Fruit fly (Drosophila melanogaster) whole organism, pupa: ENCODE results near the gene ALiX.
A peak's percentile ranks its signal among the peaks of the same experiment; 100 is the strongest.

Source experiments
- CG10348 ChIP-seq: fragments of 200-800 bp; sonication (Bioruptor generic); IDR thresholded peaks from 2 replicates; pipeline ENCODE4 v1.3.6; 2022; ENCODE audit warnings: missing biosample characterization, missing genetic modification characterization
- CG12605 ChIP-seq: fragments of 200-800 bp; sonication (Bioruptor generic); IDR thresholded peaks from 2 replicates; pipeline ENCODE4 v1.3.6; 2022; ENCODE audit warnings: missing biosample characterization, missing genetic modification characterization
- CG13204 ChIP-seq: fragments of 200-800 bp; sonication (Bioruptor generic); optimal IDR thresholded peaks from 2 replicates; lab custom pipeline; 2018; ENCODE audit warnings: missing biosample characterization, mild to moderate bottlenecking, missing genetic modification characterization, moderate library complexity
- CG14655 ChIP-seq: fragments of 200-800 bp; sonication (Bioruptor generic); optimal IDR thresholded peaks from 3 replicates; lab custom pipeline; 2017; ENCODE audit warnings: mild to moderate bottlenecking, missing biosample characterization, missing genetic modification reagents, missing genetic modification characterization
- CG15710 ChIP-seq: fragments of 200-800 bp; sonication (Bioruptor generic); optimal IDR thresholded peaks from 2 replicates; lab custom pipeline; 2018; ENCODE audit warnings: missing biosample characterization, mild to moderate bottlenecking, missing genetic modification characterization, moderate library complexity
- CG17806 ChIP-seq: fragments of 200-800 bp; sonication (Bioruptor generic); optimal IDR thresholded peaks from 2 replicates; lab custom pipeline; 2018; ENCODE audit warnings: missing biosample characterization, mild to moderate bottlenecking, missing genetic modification characterization, moderate library complexity
- CG32121 ChIP-seq: fragments of 200-800 bp; sonication (Bioruptor generic); IDR thresholded peaks from 2 replicates; pipeline ENCODE4 v1.3.6; 2022; ENCODE audit warnings: missing biosample characterization, missing genetic modification characterization
- CG34367 ChIP-seq: fragments of 200-800 bp; sonication (Bioruptor generic); optimal IDR thresholded peaks from 2 replicates; lab custom pipeline; 2018; ENCODE audit warnings: missing biosample characterization, mild to moderate bottlenecking, missing genetic modification characterization
- CG4496 ChIP-seq: fragments of 200-800 bp; sonication (Bioruptor generic); IDR thresholded peaks from 3 replicates; pipeline ENCODE4 v1.3.6; 2022; ENCODE audit warnings: missing biosample characterization, missing genetic modification characterization
- CG8159 ChIP-seq: fragments of 200-800 bp; sonication (Bioruptor generic); optimal IDR thresholded peaks from 3 replicates; lab custom pipeline; 2018; ENCODE audit warnings: missing biosample characterization, mild to moderate bottlenecking, missing genetic modification characterization, moderate library complexity
- CG8301 ChIP-seq: fragments of 200-800 bp; sonication (Bioruptor generic); optimal IDR thresholded peaks from 2 replicates; lab custom pipeline; 2018; ENCODE audit warnings: missing biosample characterization, mild to moderate bottlenecking, missing genetic modification characterization
- CG9948 ChIP-seq: fragments of 200-800 bp; sonication (Bioruptor generic); optimal IDR thresholded peaks from 2 replicates; lab custom pipeline; 2018; ENCODE audit warnings: missing biosample characterization, mild to moderate bottlenecking, missing genetic modification characterization, moderate library complexity
- D1 ChIP-seq: fragments of 200-800 bp; sonication (Bioruptor generic); optimal IDR thresholded peaks from 2 replicates; lab custom pipeline; 2018; ENCODE audit warnings: missing biosample characterization, mild to moderate bottlenecking, missing genetic modification characterization, moderate library complexity
- EcR ChIP-seq: fragments of 200-800 bp; sonication (Bioruptor generic); optimal IDR thresholded peaks from 3 replicates; lab custom pipeline; 2019; ENCODE audit warnings: missing biosample characterization, missing genetic modification characterization, mild to moderate bottlenecking, moderate library complexity, missing genetic modification reagents
- Ets98B ChIP-seq: fragments of 200-800 bp; sonication (Bioruptor generic); IDR thresholded peaks from 2 replicates; pipeline ENCODE4 v1.3.6; 2022; ENCODE audit warnings: missing biosample characterization, missing genetic modification characterization
- Pif1A ChIP-seq: fragments of 200-800 bp; sonication (Bioruptor generic); optimal IDR thresholded peaks from 3 replicates; lab custom pipeline; 2016; ENCODE audit warnings: missing biosample characterization, missing genetic modification characterization
- Pif1B ChIP-seq: fragments of 200-800 bp; sonication (Bioruptor generic); optimal IDR thresholded peaks from 3 replicates; lab custom pipeline; 2016; ENCODE audit warnings: missing biosample characterization, missing genetic modification characterization
- Snoo ChIP-seq: fragments of 200-800 bp; sonication (Bioruptor generic); optimal IDR thresholded peaks from 3 replicates; lab custom pipeline; 2017; ENCODE audit warnings: missing biosample characterization, mild to moderate bottlenecking, missing genetic modification characterization, inconsistent platforms
- fd96Ca ChIP-seq: fragments of 200-800 bp; sonication (Bioruptor generic); IDR thresholded peaks from 3 replicates; pipeline ENCODE4 v1.3.6; 2022; ENCODE audit warnings: missing biosample characterization, missing genetic modification characterization
- gl ChIP-seq: fragments of 200-800 bp; sonication (Bioruptor generic); optimal IDR thresholded peaks from 2 replicates; lab custom pipeline; 2018; ENCODE audit warnings: missing biosample characterization, mild to moderate bottlenecking, missing genetic modification characterization
- rn ChIP-seq: fragments of 200-800 bp; sonication (Bioruptor generic); IDR thresholded peaks from 2 replicates; pipeline ENCODE4 v1.3.6; 2022; ENCODE audit warnings: missing biosample characterization, missing genetic modification characterization

ALiX gene

dm6 chr3R:27699540-27700228 lies at the start of gene ALiX:
Gene ALiX (minus strand): TSS chr3R:27700110.
- no peak for TF ChIP-seq CG10348 (GFP tag; lab: Robert Waterston, UW)
- TF ChIP-seq CG4496 = 0 out of 3 replicates have a peak, but pooled peaks have one; percentile 23

- no peak for TF ChIP-seq CG9948 (tag; lab: Kevin White, UChicago)
- no peak for TF ChIP-seq CG34367 (tag; lab: Kevin White, UChicago)
- TF ChIP-seq EcR = no peak
- TF ChIP-seq Pif1B (GFP tag; lab: Kevin White, UChicago) = no peak
- TF ChIP-seq CG14655 (GFP tag; lab: Kevin White, UChicago) = no peak
- no peak for TF ChIP-seq CG13204 (GFP tag; lab: Kevin White, UChicago)
- TF ChIP-seq CG4496 = no peak
- TF ChIP-seq Ets98B (GFP tag; lab: Robert Waterston, UW) = no peak
- TF ChIP-seq D1 = no peak
- no peak for TF ChIP-seq CG32121 (GFP tag; lab: Robert Waterston, UW)
- no peak for TF ChIP-seq CG17806 (tag; lab: Kevin White, UChicago)
- TF ChIP-seq rn (GFP tag; lab: Robert Waterston, UW) = no peak
- no peak for TF ChIP-seq CG8301 (tag; lab: Kevin White, UChicago)
- TF ChIP-seq CG12605 (GFP tag; lab: Robert Waterston, UW) = no peak
- no peak for TF ChIP-seq CG8159 (tag; lab: Kevin White, UChicago)
These were observed 40.8 kb upstream of the ALiX start for dm6 chr3R:27740692-27741091.

dm6 chr3R:27739999-27740398 lies 40.1 kb upstream of the ALiX start:
- TF ChIP-seq CG4496 (no peak), CG34367 (tag; lab: Kevin White, UChicago) (no peak), CG12605 (GFP tag; lab: Robert Waterston, UW) (no peak), D1 (no peak), CG14655 (GFP tag; lab: Kevin White, UChicago) (no peak), CG8301 (tag; lab: Kevin White, UChicago) (no peak), CG17806 (tag; lab: Kevin White, UChicago) (no peak)

DNA sequence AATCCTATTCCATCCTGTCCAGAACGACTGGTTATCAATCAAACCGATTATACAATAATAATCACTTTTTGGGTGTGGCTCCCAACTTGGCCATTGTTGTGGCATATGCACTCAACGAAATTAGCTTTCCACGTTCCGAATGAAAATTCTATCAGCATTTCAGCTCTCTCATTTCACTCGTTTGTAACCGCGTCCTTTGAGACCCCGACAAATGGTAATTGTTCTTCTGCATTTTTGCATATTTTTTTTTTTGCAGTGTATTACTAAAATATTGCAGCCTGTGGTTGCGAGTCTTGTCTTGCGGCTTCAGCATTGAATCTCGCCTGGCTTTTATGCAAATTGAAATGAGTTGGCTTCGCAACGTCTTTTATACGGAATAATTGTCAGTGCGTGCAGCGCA lies 38.4 kb upstream of the ALiX start:
- no peak for TF ChIP-seq CG10348 (GFP tag; lab: Robert Waterston, UW)
- peak; percentile 88 for TF ChIP-seq Ets98B (GFP tag; lab: Robert Waterston, UW)
- peak; percentile 0 for TF ChIP-seq Snoo (tag; lab: Kevin White, UChicago)
- peak; percentile 19 for TF ChIP-seq CG17806 (tag; lab: Kevin White, UChicago)
- no peak for TF ChIP-seq CG34367 (tag; lab: Kevin White, UChicago)
- peak; percentile 52; the same call in 2 of the 3 replicates for TF ChIP-seq fd96Ca
- no peak for TF ChIP-seq CG9948 (tag; lab: Kevin White, UChicago)
- no peak for TF ChIP-seq gl (tag; lab: Kevin White, UChicago)
- no peak for TF ChIP-seq CG12605 (GFP tag; lab: Robert Waterston, UW)
- peak; percentile 2 for TF ChIP-seq CG8301 (tag; lab: Kevin White, UChicago)
- TF ChIP-seq CG13204 (GFP tag; lab: Kevin White, UChicago) = no peak
- TF ChIP-seq EcR = no peak
- no peak for TF ChIP-seq CG15710 (tag; lab: Kevin White, UChicago)
- TF ChIP-seq rn (GFP tag; lab: Robert Waterston, UW) = 0 out of 2 replicates have a peak, but pooled peaks have one; percentile 10
- peak; percentile 79 for TF ChIP-seq CG4496
- TF ChIP-seq CG32121 (GFP tag; lab: Robert Waterston, UW) = no peak
- no peak for TF ChIP-seq Pif1A
- peak; percentile 33 for TF ChIP-seq CG14655 (GFP tag; lab: Kevin White, UChicago)
- TF ChIP-seq Pif1B (GFP tag; lab: Kevin White, UChicago) = no peak
- TF ChIP-seq, all 21 proteins: peak for 8

DNA sequence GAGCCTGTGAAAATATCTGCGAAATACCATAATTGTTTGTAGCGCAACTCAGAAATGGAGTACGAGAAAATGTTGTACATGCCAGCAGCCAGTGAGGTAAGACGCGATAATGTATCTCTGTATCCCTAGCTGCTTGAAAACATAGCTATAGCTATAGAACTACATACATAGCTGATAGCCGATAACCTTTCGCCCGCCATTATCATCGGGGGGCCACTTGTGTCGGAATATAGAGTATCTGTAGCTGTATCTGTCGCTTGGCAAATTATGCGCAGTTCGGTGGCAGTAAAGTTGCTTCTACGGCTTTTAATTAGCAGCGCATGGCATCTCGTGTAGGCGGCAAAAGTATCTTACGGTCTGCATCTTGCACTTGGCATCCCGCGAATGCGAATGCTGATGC lies 37.1 kb upstream of the ALiX start:
- no peak for TF ChIP-seq CG9948 (tag; lab: Kevin White, UChicago)
- TF ChIP-seq CG34367 (tag; lab: Kevin White, UChicago) = no peak
- no peak for TF ChIP-seq Pif1B (GFP tag; lab: Kevin White, UChicago)
- no peak for TF ChIP-seq CG15710 (tag; lab: Kevin White, UChicago)
- no peak for TF ChIP-seq Pif1A
- TF ChIP-seq CG17806 (tag; lab: Kevin White, UChicago) = no peak
- no peak for TF ChIP-seq CG8301 (tag; lab: Kevin White, UChicago)
- TF ChIP-seq CG12605 (GFP tag; lab: Robert Waterston, UW) = no peak
- no peak for TF ChIP-seq gl (tag; lab: Kevin White, UChicago)
- no peak for TF ChIP-seq EcR
- no peak for TF ChIP-seq CG32121 (GFP tag; lab: Robert Waterston, UW)
- no peak for TF ChIP-seq rn (GFP tag; lab: Robert Waterston, UW)
- TF ChIP-seq CG10348 (GFP tag; lab: Robert Waterston, UW) = no peak
- no peak for TF ChIP-seq Snoo (tag; lab: Kevin White, UChicago)
- TF ChIP-seq CG14655 (GFP tag; lab: Kevin White, UChicago) = no peak
- TF ChIP-seq CG4496 = no peak
- TF ChIP-seq, all 21 proteins: peak for 0

DNA sequence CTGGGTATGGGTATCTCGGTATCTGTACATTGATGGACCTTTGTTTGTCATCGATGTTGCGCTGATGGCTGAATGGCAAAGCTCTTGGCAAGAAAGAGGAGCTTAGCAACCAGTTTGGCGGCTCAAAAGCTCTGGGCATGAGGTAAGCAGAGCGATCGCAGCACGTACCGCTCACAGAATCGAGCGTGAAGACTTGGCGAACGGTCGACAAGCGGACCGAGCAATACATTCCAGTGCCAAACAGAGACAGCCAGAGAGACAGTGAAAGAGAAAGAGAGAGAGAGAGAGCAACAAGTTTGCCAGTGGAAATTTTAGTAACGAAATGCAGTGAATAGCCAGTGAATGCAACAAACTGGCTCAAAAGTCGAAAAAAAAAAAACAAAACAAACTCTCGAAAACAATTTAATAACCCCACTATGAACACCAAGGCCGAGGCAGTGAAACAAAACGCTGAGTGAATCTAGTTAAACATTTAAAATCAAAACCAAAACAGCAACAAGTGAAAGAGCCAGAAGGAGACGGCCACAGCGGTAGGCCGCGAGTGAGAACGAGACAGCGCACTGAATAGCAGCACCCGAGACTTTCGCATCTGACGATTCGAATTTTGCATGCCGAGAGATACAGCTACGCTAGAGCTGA lies 36.6 kb upstream of the ALiX start, which contains the start of gene Ets98B:
Gene Ets98B, plus strand, starts transcription at position 172 of the 639 bp plus-strand sequence.
- no peak for TF ChIP-seq CG32121 (GFP tag; lab: Robert Waterston, UW)
- TF ChIP-seq CG8159 (tag; lab: Kevin White, UChicago) = peak; percentile 17
- TF ChIP-seq CG17806 (tag; lab: Kevin White, UChicago) = no peak
- peak; percentile 71 for TF ChIP-seq CG4496
- TF ChIP-seq CG9948 (tag; lab: Kevin White, UChicago) = no peak
- no peak for TF ChIP-seq D1
- no peak for TF ChIP-seq EcR
- no peak for TF ChIP-seq rn (GFP tag; lab: Robert Waterston, UW)
- TF ChIP-seq Pif1A = no peak
- TF ChIP-seq CG12605 (GFP tag; lab: Robert Waterston, UW) = no peak
- TF ChIP-seq CG14655 (GFP tag; lab: Kevin White, UChicago) = no peak
- TF ChIP-seq CG15710 (tag; lab: Kevin White, UChicago) = no peak
- 0 out of 3 replicates have a peak, but pooled peaks have one; percentile 30 for TF ChIP-seq fd96Ca
- no peak for TF ChIP-seq CG10348 (GFP tag; lab: Robert Waterston, UW)
- peak; percentile 30 for TF ChIP-seq Pif1B (GFP tag; lab: Kevin White, UChicago)
- TF ChIP-seq CG34367 (tag; lab: Kevin White, UChicago) = no peak
- TF ChIP-seq gl (tag; lab: Kevin White, UChicago) = no peak
- 0 out of 2 replicates have a peak, but pooled peaks have one; percentile 52 for TF ChIP-seq Ets98B (GFP tag; lab: Robert Waterston, UW)
- no peak for TF ChIP-seq Snoo (tag; lab: Kevin White, UChicago)
- TF ChIP-seq CG13204 (GFP tag; lab: Kevin White, UChicago) = peak; percentile 43
- no peak for TF ChIP-seq CG8301 (tag; lab: Kevin White, UChicago)
